Worm (Caenorhabditis elegans): ENCODE measurements around the gene F07E5.5.
A peak's percentile ranks its signal among the peaks of the same experiment; 100 is the strongest.

The F07E5.5 gene

ce11 chrII:2099139-2099976 is 40.5 kb upstream of the F07E5.5 start, which contains the start of gene math-42:
Gene math-42, plus strand, starts transcription at chrII:2099926.
- TF ChIP-seq tbx-2 (tag; optimal IDR thresholded peaks at IDR 0.05) = no peak
- no peak for TF ChIP-seq unc-39 (tag; optimal IDR thresholded peaks at IDR 0.05)
- peak; percentile 60 for TF ChIP-seq elt-2 (tag; optimal IDR thresholded peaks at IDR 0.05)
- no peak for TF ChIP-seq egl-5 (tag; optimal IDR thresholded peaks at IDR 0.05)
- no peak for TF ChIP-seq nhr-23 (tag; optimal IDR thresholded peaks at IDR 0.05)
- no peak for TF ChIP-seq daf-12 (tag; optimal IDR thresholded peaks at IDR 0.05)

ce11 chrII:2094924-2095650 is 36.2 kb upstream of the F07E5.5 start, which contains the start of gene T16A1.2:
Gene T16A1.2, plus strand, starts transcription at chrII:2095600.
- no peak for TF ChIP-seq ztf-11 (tag; optimal IDR thresholded peaks at IDR 0.05)
- TF ChIP-seq lin-39 (tag; optimal IDR thresholded peaks at IDR 0.05) = no peak
- TF ChIP-seq fkh-10 (GFP tag; optimal IDR thresholded peaks at IDR 0.05) = no peak

- TF ChIP-seq fkh-2 (tag; optimal IDR thresholded peaks at IDR 0.05) = no peak
- no peak for TF ChIP-seq elt-3 (tag; optimal IDR thresholded peaks at IDR 0.05)
- TF ChIP-seq unc-62 (GFP tag; optimal IDR thresholded peaks at IDR 0.05) = no peak
- TF ChIP-seq daf-12 (tag; optimal IDR thresholded peaks at IDR 0.05) = no peak
- no peak for TF ChIP-seq skn-1 (tag; optimal IDR thresholded peaks at IDR 0.05)
- TF ChIP-seq egl-5 (tag; optimal IDR thresholded peaks at IDR 0.05) = no peak
- TF ChIP-seq ama-1 (optimal IDR thresholded peaks at IDR 0.05) = no peak
- TF ChIP-seq ceh-16 (tag; optimal IDR thresholded peaks at IDR 0.05) = no peak
- no peak for TF ChIP-seq nhr-12 (tag; optimal IDR thresholded peaks at IDR 0.05)
- TF ChIP-seq nhr-11 (tag; optimal IDR thresholded peaks at IDR 0.05) = no peak
- TF ChIP-seq nhr-43 (tag; optimal IDR thresholded peaks at IDR 0.05; ENCODE audit: poor library complexity, severe bottlenecking) = no peak
- TF ChIP-seq lsy-12 (tag; optimal IDR thresholded peaks at IDR 0.05) = no peak
Measured at ce11 chrII:2093456-2093926, 34.6 kb upstream of the F07E5.5 start, which contains the start of gene fbxb-37. Gene fbxb-37, minus strand, starts transcription at chrII:2093876.

ce11 chrII:2091972-2092371 is 33.1 kb upstream of the F07E5.5 start, which contains the start of gene T16A1.10:
Gene T16A1.10, minus strand, starts transcription at chrII:2092094.
- TF ChIP-seq elt-3 (tag; optimal IDR thresholded peaks at IDR 0.05) = no peak
- TF ChIP-seq unc-39 (tag; optimal IDR thresholded peaks at IDR 0.05) = no peak
- no peak for TF ChIP-seq nhr-11 (tag; optimal IDR thresholded peaks at IDR 0.05)
- no peak for TF ChIP-seq tbx-2 (tag; optimal IDR thresholded peaks at IDR 0.05)
- TF ChIP-seq ama-1 (optimal IDR thresholded peaks at IDR 0.05) = no peak
- no peak for TF ChIP-seq lin-39 (tag; optimal IDR thresholded peaks at IDR 0.05)
- no peak for TF ChIP-seq elt-2 (tag; optimal IDR thresholded peaks at IDR 0.05)
- TF ChIP-seq mml-1 (tag; optimal IDR thresholded peaks at IDR 0.05) = no peak
- TF ChIP-seq nhr-12 (tag; optimal IDR thresholded peaks at IDR 0.05) = no peak
- TF ChIP-seq jun-1 (tag; optimal IDR thresholded peaks at IDR 0.05) = no peak
- no peak for TF ChIP-seq aly-2 (tag; optimal IDR thresholded peaks at IDR 0.05)
- no peak for TF ChIP-seq snpc-4 (tag; optimal IDR thresholded peaks at IDR 0.05)
- TF ChIP-seq skn-1 (tag; optimal IDR thresholded peaks at IDR 0.05) = no peak
- no peak for TF ChIP-seq egl-27 (tag; optimal IDR thresholded peaks at IDR 0.05)
- no peak for TF ChIP-seq nfya-1 (tag; optimal IDR thresholded peaks at IDR 0.05; ENCODE audit: insufficient read depth)
- no peak for TF ChIP-seq ceh-16 (tag; optimal IDR thresholded peaks at IDR 0.05)

ce11 chrII:2090605-2091004 is 31.7 kb upstream of the F07E5.5 start, which contains the start of gene trpl-5:
Gene trpl-5, minus strand, starts transcription at chrII:2090636.
- TF ChIP-seq pqm-1 (tag; optimal IDR thresholded peaks at IDR 0.05) = peak; percentile 96
- TF ChIP-seq jun-1 (tag; optimal IDR thresholded peaks at IDR 0.05) = peak; percentile 23
- TF ChIP-seq elt-2 (tag; optimal IDR thresholded peaks at IDR 0.05) = peak; percentile 95
- no peak for TF ChIP-seq ZK546.5 (tag; optimal IDR thresholded peaks at IDR 0.05)

ce11 chrII:2087206-2087605 is 28.3 kb upstream of the F07E5.5 start:
- TF ChIP-seq ztf-4 (tag; optimal IDR thresholded peaks at IDR 0.05) (no peak), mdl-1 (tag; optimal IDR thresholded peaks at IDR 0.05) (no peak), fkh-2 (tag; optimal IDR thresholded peaks at IDR 0.05) (no peak), nhr-23 (tag; optimal IDR thresholded peaks at IDR 0.05) (no peak), sea-2 (GFP tag; optimal IDR thresholded peaks at IDR 0.05) (no peak), nhr-43 (tag; optimal IDR thresholded peaks at IDR 0.05; ENCODE audit: poor library complexity, severe bottlenecking) (no peak), ztf-11 (tag; optimal IDR thresholded peaks at IDR 0.05) (no peak), tbx-2 (tag; optimal IDR thresholded peaks at IDR 0.05) (no peak), pqm-1 (tag; optimal IDR thresholded peaks at IDR 0.05) (no peak), ceh-82 (tag; optimal IDR thresholded peaks at IDR 0.05) (no peak), daf-12 (tag; optimal IDR thresholded peaks at IDR 0.05) (no peak), ama-1 (optimal IDR thresholded peaks at IDR 0.05) (no peak)

All from whole organism, L3 larva.